Fruit fly (Drosophila melanogaster) whole organism, adult: ENCODE measurements around the gene Tsen2.

Source experiments
- CG11617 ChIP-seq: fragments of 200-800 bp; sonication (Bioruptor generic); optimal IDR thresholded peaks from 2 replicates; lab custom pipeline; 2017; ENCODE audit warnings: mild to moderate bottlenecking, missing biosample characterization, missing genetic modification reagents, missing genetic modification characterization
- CG12768 ChIP-seq: fragments of 200-800 bp; sonication (Bioruptor generic); optimal IDR thresholded peaks from 2 replicates; lab custom pipeline; 2017; ENCODE audit warnings: missing biosample characterization, missing genetic modification characterization, mild to moderate bottlenecking, moderate library complexity, missing genetic modification reagents
- CG14711 ChIP-seq: fragments of 200-800 bp; sonication (Bioruptor generic); optimal IDR thresholded peaks from 2 replicates; lab custom pipeline; 2018; ENCODE audit warnings: missing biosample characterization, mild to moderate bottlenecking, missing genetic modification characterization, moderate library complexity
- CG1620 ChIP-seq: fragments of 200-800 bp; sonication (Bioruptor generic); optimal IDR thresholded peaks from 2 replicates; lab custom pipeline; 2016; ENCODE audit warnings: missing biosample characterization, missing genetic modification characterization
- CG33017 ChIP-seq: fragments of 200-800 bp; sonication (Bioruptor generic); optimal IDR thresholded peaks from 2 replicates; lab custom pipeline; 2018; ENCODE audit warnings: missing biosample characterization, mild to moderate bottlenecking, missing genetic modification characterization, moderate library complexity
- CG5204 ChIP-seq: fragments of 200-800 bp; sonication (Bioruptor generic); optimal IDR thresholded peaks from 2 replicates; lab custom pipeline; 2016; ENCODE audit warnings: missing biosample characterization, missing genetic modification characterization
- CG7045 ChIP-seq: fragments of 200-800 bp; sonication (Bioruptor generic); optimal IDR thresholded peaks from 2 replicates; lab custom pipeline; 2017; ENCODE audit warnings: missing biosample characterization, mild to moderate bottlenecking, missing genetic modification characterization
- CG7101 ChIP-seq: fragments of 200-800 bp; sonication (Bioruptor generic); optimal IDR thresholded peaks from 2 replicates; lab custom pipeline; 2018; ENCODE audit warnings: missing biosample characterization, mild to moderate bottlenecking, missing genetic modification characterization, moderate library complexity
- Clk ChIP-seq: fragments of 200-800 bp; sonication (Bioruptor generic); optimal IDR thresholded peaks from 2 replicates; lab custom pipeline; 2017; ENCODE audit warnings: missing biosample characterization, missing genetic modification characterization
- Crg-1 ChIP-seq: fragments of 200-800 bp; sonication (Bioruptor generic); optimal IDR thresholded peaks from 2 replicates; lab custom pipeline; 2016; ENCODE audit warnings: missing biosample characterization, missing genetic modification characterization
- Hr96 ChIP-seq: fragments of 200-800 bp; sonication (Bioruptor generic); optimal IDR thresholded peaks from 2 replicates; lab custom pipeline; 2016; ENCODE audit warnings: missing biosample characterization, missing genetic modification characterization
- Mnt ChIP-seq: fragments of 200-800 bp; sonication (Bioruptor generic); optimal IDR thresholded peaks from 2 replicates; lab custom pipeline; 2016; ENCODE audit warnings: missing biosample characterization, mild to moderate bottlenecking, missing genetic modification characterization
- bab1 ChIP-seq: fragments of 200-800 bp; sonication (Bioruptor generic); optimal IDR thresholded peaks from 3 replicates; lab custom pipeline; 2019; ENCODE audit warnings: missing biosample characterization, mild to moderate bottlenecking, missing genetic modification characterization, moderate library complexity
- cic ChIP-seq: fragments of 200-800 bp; sonication (Bioruptor generic); optimal IDR thresholded peaks from 2 replicates; lab custom pipeline; 2017; ENCODE audit warnings: missing biosample characterization, mild to moderate bottlenecking, missing genetic modification characterization, moderate library complexity
- cnc ChIP-seq, 2 experiments: fragments of >200 bp; optimal IDR thresholded peaks; 2 replicates each; lab custom pipeline; 2017
- kay ChIP-seq: fragments of 200-800 bp; sonication (Bioruptor generic); peaks from one replicate; lab custom pipeline; 2016; ENCODE audit warnings: missing biosample characterization, missing genetic modification characterization, borderline replicate concordance
- ovo ChIP-seq: fragments of 200-800 bp; sonication (Bioruptor generic); optimal IDR thresholded peaks from 2 replicates; lab custom pipeline; 2016; ENCODE audit warnings: missing biosample characterization, missing genetic modification characterization
- pad ChIP-seq: fragments of 200-800 bp; sonication (Bioruptor generic); optimal IDR thresholded peaks from 3 replicates; lab custom pipeline; 2017; ENCODE audit warnings: missing biosample characterization, missing genetic modification characterization, mild to moderate bottlenecking, moderate library complexity, missing genetic modification reagents
- tj ChIP-seq: fragments of 200-800 bp; sonication (Bioruptor generic); optimal IDR thresholded peaks from 3 replicates; lab custom pipeline; 2017; ENCODE audit warnings: missing biosample characterization, mild to moderate bottlenecking, missing genetic modification characterization, moderate library complexity
- toe ChIP-seq: fragments of 200-800 bp; sonication (Bioruptor generic); optimal IDR thresholded peaks from 2 replicates; lab custom pipeline; 2016; ENCODE audit warnings: missing biosample characterization, missing genetic modification characterization

The Tsen2 gene

dm6 chr2L:16729556-16729955, at the start of gene Tsen2:
Gene Tsen2, plus strand, starts transcription at chr2L:16729777.
- TF ChIP-seq Mnt (GFP tag; lab: Kevin White, UChicago) = peak; percentile 2
- TF ChIP-seq CG12768 (GFP tag; lab: Kevin White, UChicago) = no peak

dm6 chr2L:16679817-16680683, 49.5 kb upstream of the Tsen2 start, which contains the start of the genes grp and squ:
Gene grp, plus strand, starts transcription at chr2L:16680054.
Gene squ, plus strand, starts transcription at chr2L:16680054.
- TF ChIP-seq CG14711 (tag; lab: Kevin White, UChicago) (no peak), Crg-1 (GFP tag; lab: Kevin White, UChicago) (no peak), toe (GFP tag; lab: Kevin White, UChicago) (no peak), CG12768 (GFP tag; lab: Kevin White, UChicago) (peak; percentile 15), CG7045 (no peak), Mnt (GFP tag; lab: Kevin White, UChicago) (peak; percentile 28), Clk (GFP tag; lab: Kevin White, UChicago) (no peak), CG11617 (GFP tag; lab: Kevin White, UChicago) (peak; percentile 14), CG7101 (tag; lab: Kevin White, UChicago) (peak; percentile 37), cic (no peak), bab1 (GFP tag; lab: Kevin White, UChicago) (no peak), ovo (GFP tag; lab: Kevin White, UChicago) (peak; percentile 80), Hr96 (no peak), CG33017 (tag; lab: Kevin White, UChicago) (no peak), tj (GFP tag; lab: Kevin White, UChicago) (peak; percentile 98), cnc (optimal IDR thresholded peaks at IDR 0.05; lab: Kevin White, UChicago) (peak in 1 of 2 experiments; percentile 52), CG5204 (no peak), pad (GFP tag; lab: Kevin White, UChicago) (peak; percentile 28), CG1620 (no peak), kay (no peak)

- TF ChIP-seq Mnt (GFP tag; lab: Kevin White, UChicago) (no peak), bab1 (GFP tag; lab: Kevin White, UChicago) (no peak)
Observed at dm6 chr2L:16682203-16682602, 47.4 kb upstream of the Tsen2 start, which contains the start of gene CG33552. Gene CG33552, plus strand, starts transcription at chr2L:16682503.

dm6 chr2L:16683958-16684877, 45.4 kb upstream of the Tsen2 start, which contains the start of gene CG31807:
Gene CG31807, minus strand, starts transcription at chr2L:16684008.
- TF ChIP-seq Mnt (GFP tag; lab: Kevin White, UChicago) (no peak), CG11617 (GFP tag; lab: Kevin White, UChicago) (peak; percentile 19), CG5204 (no peak), CG12768 (GFP tag; lab: Kevin White, UChicago) (no peak), tj (GFP tag; lab: Kevin White, UChicago) (peak; percentile 74), cic (no peak), kay (peak; percentile 6), CG33017 (tag; lab: Kevin White, UChicago) (no peak), CG7101 (tag; lab: Kevin White, UChicago) (peak; percentile 64), cnc (optimal IDR thresholded peaks at IDR 0.05; lab: Kevin White, UChicago) (no peak), bab1 (GFP tag; lab: Kevin White, UChicago) (peak; percentile 92), pad (GFP tag; lab: Kevin White, UChicago) (peak; percentile 32), Hr96 (peak; percentile 45), CG14711 (tag; lab: Kevin White, UChicago) (peak; percentile 46)

- TF ChIP-seq pad (GFP tag; lab: Kevin White, UChicago) = peak; percentile 4
- peak; percentile 25 for TF ChIP-seq cic
- peak; percentile 2 for TF ChIP-seq tj (GFP tag; lab: Kevin White, UChicago)
- TF ChIP-seq CG7045 = no peak
- TF ChIP-seq CG14711 (tag; lab: Kevin White, UChicago) = peak; percentile 39
- no peak for TF ChIP-seq CG12768 (GFP tag; lab: Kevin White, UChicago)
- no peak for TF ChIP-seq ovo (GFP tag; lab: Kevin White, UChicago)
- peak; percentile 38 for TF ChIP-seq bab1 (GFP tag; lab: Kevin White, UChicago)
- TF ChIP-seq kay = peak; percentile 28
- TF ChIP-seq Hr96 = no peak
- TF ChIP-seq CG1620 = no peak
- no peak for TF ChIP-seq Crg-1 (GFP tag; lab: Kevin White, UChicago)
- TF ChIP-seq CG33017 (tag; lab: Kevin White, UChicago) = no peak
- peak; percentile 10 for TF ChIP-seq CG11617 (GFP tag; lab: Kevin White, UChicago)
- TF ChIP-seq CG7101 (tag; lab: Kevin White, UChicago) = peak; percentile 40
- no peak for TF ChIP-seq cnc (optimal IDR thresholded peaks at IDR 0.05; lab: Kevin White, UChicago)
- no peak for TF ChIP-seq toe (GFP tag; lab: Kevin White, UChicago)
- no peak for TF ChIP-seq Mnt (GFP tag; lab: Kevin White, UChicago)
- TF ChIP-seq CG5204 = no peak
- TF ChIP-seq Clk (GFP tag; lab: Kevin White, UChicago) = no peak
Observed at dm6 chr2L:16684908-16685611, 44.5 kb upstream of the Tsen2 start.
